Worm (Caenorhabditis elegans): Measurements from ENCODE around the gene nhr-22.

- TF ChIP-seq K09A11.1 (tag; optimal IDR thresholded peaks at IDR 0.05; ENCODE audit: insufficient read depth) (no peak), unc-55 (GFP tag; optimal IDR thresholded peaks at IDR 0.05) (no peak), ceh-24 (tag; optimal IDR thresholded peaks at IDR 0.05) (no peak), dve-1 (tag; optimal IDR thresholded peaks at IDR 0.05) (no peak), lin-11 (tag; optimal IDR thresholded peaks at IDR 0.05) (no peak), elt-2 (tag; optimal IDR thresholded peaks at IDR 0.05) (no peak), nfya-1 (tag; optimal IDR thresholded peaks at IDR 0.05) (no peak), pha-4 (tag; optimal IDR thresholded peaks at IDR 0.05) (no peak), nhr-11 (tag; optimal IDR thresholded peaks at IDR 0.05) (no peak), fkh-6 (tag; optimal IDR thresholded peaks at IDR 0.05) (no peak), hlh-13 (GFP tag; optimal IDR thresholded peaks at IDR 0.05) (no peak), dmd-4 (tag; optimal IDR thresholded peaks at IDR 0.05; ENCODE audit: borderline replicate concordance) (no peak)
These were observed 35.4 kb upstream of the nhr-22 start, which contains the start of the genes lido-16 and plpp-1.2 for ce11 chrII:6484876-6485526.

Data from whole organism, late embryonic.